Worm (Caenorhabditis elegans) whole organism, L1 larva: Measurements from ENCODE around the gene fbxa-158.
A peak's percentile ranks its signal among the peaks of the same experiment; 100 is the strongest.

Experiments used
- F16B12.6 ChIP-seq: fragments of 150-350 bp; optimal IDR thresholded peaks from 2 replicates; lab custom pipeline; 2014; ENCODE audit warnings: missing biosample characterization, missing genetic modification characterization
- ceh-8 ChIP-seq: fragments of 200-800 bp; sonication (Bioruptor generic); optimal IDR thresholded peaks from 2 replicates; lab custom pipeline; 2018; ENCODE audit warnings: mild to moderate bottlenecking, missing genetic modification characterization, moderate library complexity, missing compliant biosample characterization
- ceh-82 ChIP-seq, 3 experiments: fragments of 150-350 bp in 1 of 3; sonication (generic microtip) in 2 of 3; optimal IDR thresholded peaks; 2 replicates each; lab custom pipeline; 2014 to 2017; ENCODE audit warnings: missing biosample characterization in 3 of 3, missing genetic modification characterization in 3 of 3
- ceh-90 ChIP-seq: sonication (generic microtip); optimal IDR thresholded peaks from 2 replicates; lab custom pipeline; 2016; ENCODE audit warnings: missing genetic modification characterization, missing compliant biosample characterization
- efl-1 ChIP-seq, 4 experiments: fragments of 150-350 bp; optimal IDR thresholded peaks in 3 of 4; peaks in 1 of 4; 1 replicate in 1 of 4; 2 replicates in 3 of 4; lab custom pipeline; 2014; ENCODE audit warnings: missing biosample characterization in 2 of 4, missing genetic modification characterization in 2 of 4, missing genetic modification reagents in 2 of 4
- egl-27 ChIP-seq, 2 experiments: fragments of 150-350 bp in 1 of 2; sonication (generic microtip); optimal IDR thresholded peaks; 3 replicates each; lab custom pipeline; 2017 to 2018; ENCODE audit warnings: missing biosample characterization in 2 of 2, missing genetic modification characterization in 2 of 2, missing genetic modification reagents in 2 of 2
- elt-2 ChIP-seq: sonication (generic microtip); optimal IDR thresholded peaks from 2 replicates; lab custom pipeline; 2016; ENCODE audit warnings: missing genetic modification characterization, mild to moderate bottlenecking, inconsistent platforms, missing compliant biosample characterization, missing genetic modification reagents
- ets-5 ChIP-seq: fragments of 200-800 bp; sonication (Bioruptor generic); IDR thresholded peaks from 2 replicates; pipeline ENCODE4 v1.3.6; 2022; ENCODE audit warnings: missing genetic modification characterization, missing compliant biosample characterization
- fkh-10 ChIP-seq: sonication (generic microtip); optimal IDR thresholded peaks from 2 replicates; lab custom pipeline; 2017; ENCODE audit warnings: missing biosample characterization, missing genetic modification reagents, missing genetic modification characterization
- isw-1 ChIP-seq: fragments of 200-800 bp; sonication (Bioruptor generic); IDR thresholded peaks from 2 replicates; pipeline ENCODE4 v1.3.6; 2022; ENCODE audit warnings: missing genetic modification characterization, missing compliant biosample characterization
- jun-1 ChIP-seq: fragments of 150-350 bp; optimal IDR thresholded peaks from 2 replicates; lab custom pipeline; 2014; ENCODE audit warnings: missing biosample characterization, missing genetic modification reagents, missing genetic modification characterization
- lin-13 ChIP-seq: fragments of 150-350 bp; optimal IDR thresholded peaks from 2 replicates; lab custom pipeline; 2014; ENCODE audit warnings: missing biosample characterization, missing genetic modification reagents, missing genetic modification characterization
- lin-14 ChIP-seq: fragments of 200-800 bp; sonication (Bioruptor generic); optimal IDR thresholded peaks from 2 replicates; lab custom pipeline; 2018; ENCODE audit warnings: mild to moderate bottlenecking, missing genetic modification characterization, moderate library complexity, missing compliant biosample characterization
- lin-35 ChIP-seq, 2 experiments: fragments of 150-350 bp; optimal IDR thresholded peaks; 2 replicates each; lab custom pipeline; 2014; ENCODE audit warnings: missing biosample characterization in 2 of 2, missing genetic modification characterization in 2 of 2, missing genetic modification reagents in 2 of 2
- lir-3 ChIP-seq: sonication (generic microtip); optimal IDR thresholded peaks from 2 replicates; lab custom pipeline; 2016; ENCODE audit warnings: mild to moderate bottlenecking, missing genetic modification characterization, moderate library complexity, missing compliant biosample characterization; ENCODE audit not compliant: poor library complexity
- lsy-2 ChIP-seq, 2 experiments: fragments of 150-350 bp; optimal IDR thresholded peaks; 2 replicates each; lab custom pipeline; 2014; ENCODE audit warnings: missing biosample characterization in 2 of 2, missing genetic modification characterization in 2 of 2
- mef-2 ChIP-seq: fragments of 150-350 bp; optimal IDR thresholded peaks from 2 replicates; lab custom pipeline; 2014; ENCODE audit warnings: missing biosample characterization, missing genetic modification characterization
- nhr-11 ChIP-seq: fragments of 150-350 bp; optimal IDR thresholded peaks from 2 replicates; lab custom pipeline; 2014; ENCODE audit warnings: missing biosample characterization, missing genetic modification characterization
- nhr-12 ChIP-seq: sonication (generic microtip); optimal IDR thresholded peaks from 2 replicates; lab custom pipeline; 2017; ENCODE audit warnings: missing biosample characterization, missing genetic modification characterization
- nhr-237 ChIP-seq: fragments of 150-350 bp; optimal IDR thresholded peaks from 2 replicates; lab custom pipeline; 2014; ENCODE audit warnings: missing biosample characterization, missing genetic modification characterization
- nhr-28 ChIP-seq: fragments of 150-350 bp; optimal IDR thresholded peaks from 2 replicates; lab custom pipeline; 2014; ENCODE audit warnings: missing biosample characterization, missing genetic modification characterization
- pag-3 ChIP-seq: sonication (generic microtip); optimal IDR thresholded peaks from 2 replicates; lab custom pipeline; 2017; ENCODE audit warnings: missing genetic modification characterization, mild to moderate bottlenecking, missing compliant biosample characterization, antibody characterized with exemption, borderline replicate concordance; ENCODE audit not compliant: insufficient read depth
- rnt-1 ChIP-seq: sonication (generic microtip); optimal IDR thresholded peaks from 2 replicates; lab custom pipeline; 2016; ENCODE audit warnings: mild to moderate bottlenecking, missing genetic modification characterization, moderate library complexity, missing compliant biosample characterization
- snpc-4 ChIP-seq: fragments of 150-350 bp; optimal IDR thresholded peaks from 2 replicates; lab custom pipeline; 2014; ENCODE audit warnings: missing biosample characterization, missing genetic modification characterization
- snu-23 ChIP-seq: sonication (generic microtip); optimal IDR thresholded peaks from 2 replicates; lab custom pipeline; 2016; ENCODE audit warnings: missing genetic modification characterization, missing compliant biosample characterization
- tlp-1 ChIP-seq: fragments of 150-350 bp; optimal IDR thresholded peaks from 2 replicates; lab custom pipeline; 2014; ENCODE audit warnings: missing biosample characterization, missing genetic modification characterization
- ztf-11 ChIP-seq, 2 experiments: sonication (generic microtip); optimal IDR thresholded peaks; 2 replicates each; lab custom pipeline; 2016 to 2017; ENCODE audit warnings: missing genetic modification characterization in 2 of 2, missing biosample characterization in 1 of 2, missing compliant biosample characterization in 1 of 2
- ztf-4 ChIP-seq: fragments of 150-350 bp; optimal IDR thresholded peaks from 2 replicates; lab custom pipeline; 2014; ENCODE audit warnings: missing biosample characterization, missing genetic modification characterization

The fbxa-158 gene

ce11 chrII:1576772-1577171 lies 44.3 kb downstream of the fbxa-158 start:
- TF ChIP-seq lin-35 (GFP tag; optimal IDR thresholded peaks at IDR 0.05; lab: Kevin White, UChicago) (peak in 1 of 2 experiments; percentile 29), efl-1 (optimal IDR thresholded peaks at IDR 0.05; lab: Kevin White, UChicago) (no peak), efl-1 (GFP tag; optimal IDR thresholded peaks at IDR 0.05 in 1 of 2; lab: Kevin White, UChicago) (peak in 1 of 2 experiments; percentile 16), jun-1 (tag; lab: Kevin White, UChicago) (peak; percentile 12), elt-2 (tag; lab: Kevin White, UChicago) (peak; percentile 73), lsy-2 (tag; optimal IDR thresholded peaks at IDR 0.05; lab: Kevin White, UChicago) (no peak)

ce11 chrII:1576030-1576429 lies 45.0 kb downstream of the fbxa-158 start, which contains the start of gene K05F6.10:
TSS of gene K05F6.10 (minus strand) at chrII:1576130.
- no peak for TF ChIP-seq snu-23 (GFP tag; lab: Kevin White, UChicago)
- TF ChIP-seq lin-14 (GFP tag; lab: Kevin White, UChicago) = no peak
- TF ChIP-seq nhr-11 (tag; lab: Kevin White, UChicago) = no peak
- no peak for TF ChIP-seq ztf-4
- no peak for TF ChIP-seq tlp-1 (tag; lab: Kevin White, UChicago)
- no peak for TF ChIP-seq lin-35 (GFP tag; optimal IDR thresholded peaks at IDR 0.05; lab: Kevin White, UChicago)
- no peak for TF ChIP-seq mef-2 (tag; lab: Kevin White, UChicago)
- TF ChIP-seq F16B12.6 (tag; lab: Kevin White, UChicago) = no peak
- no peak for TF ChIP-seq snpc-4 (tag; lab: Kevin White, UChicago)
- no peak for TF ChIP-seq ceh-82 (tag; optimal IDR thresholded peaks at IDR 0.05; lab: Kevin White, UChicago)
- no peak for TF ChIP-seq nhr-12 (tag; lab: Kevin White, UChicago)
- no peak for TF ChIP-seq ets-5

- no peak for TF ChIP-seq jun-1 (tag; lab: Kevin White, UChicago)
- TF ChIP-seq nhr-11 (tag; lab: Kevin White, UChicago) = no peak
- TF ChIP-seq ceh-90 (tag; lab: Kevin White, UChicago) = no peak
- TF ChIP-seq rnt-1 (tag; lab: Kevin White, UChicago) = no peak
- no peak for TF ChIP-seq nhr-28
- no peak for TF ChIP-seq isw-1 (GFP tag; lab: Robert Waterston, UW)
- no peak for TF ChIP-seq lir-3 (tag; lab: Kevin White, UChicago)
- TF ChIP-seq mef-2 (tag; lab: Kevin White, UChicago) = no peak
- TF ChIP-seq lin-13 (GFP tag; lab: Kevin White, UChicago) = no peak
- TF ChIP-seq ztf-11 (tag; optimal IDR thresholded peaks at IDR 0.05; lab: Kevin White, UChicago) = no peak
- no peak for TF ChIP-seq fkh-10 (GFP tag; lab: Kevin White, UChicago)
- TF ChIP-seq egl-27 (tag; optimal IDR thresholded peaks at IDR 0.05; lab: Kevin White, UChicago) = no peak
- no peak for TF ChIP-seq snu-23 (GFP tag; lab: Kevin White, UChicago)
- TF ChIP-seq nhr-237 (tag; lab: Kevin White, UChicago) = no peak
- TF ChIP-seq efl-1 (optimal IDR thresholded peaks at IDR 0.05; lab: Kevin White, UChicago) = no peak
- no peak for TF ChIP-seq efl-1 (GFP tag; optimal IDR thresholded peaks at IDR 0.05 in 1 of 2; lab: Kevin White, UChicago)
- no peak for TF ChIP-seq ztf-4
- no peak for TF ChIP-seq pag-3 (tag; lab: Kevin White, UChicago)
- no peak for TF ChIP-seq ceh-8 (GFP tag; lab: Kevin White, UChicago)
- no peak for TF ChIP-seq lin-14 (GFP tag; lab: Kevin White, UChicago)
- TF ChIP-seq, all 84 proteins: peak for 0
Measured at ce11 chrII:1571032-1571431, 50.0 kb downstream of the fbxa-158 start, which contains the start of gene fbxb-46. TSS of gene fbxb-46 (minus strand) at chrII:1571132.
